Worm (Caenorhabditis elegans) whole organism, L4 larva: ENCODE results near the gene K07F5.6.

ENCODE experiments used
- D1046.2 ChIP-seq: fragments of 200-800 bp; sonication (Bioruptor generic); IDR thresholded peaks from 2 replicates; pipeline ENCODE4 v1.3.6; 2022; ENCODE audit warnings: missing genetic modification characterization, missing compliant biosample characterization
- F10B5.3 ChIP-seq: sonication (generic microtip); optimal IDR thresholded peaks from 2 replicates; lab custom pipeline; 2016; ENCODE audit warnings: mild to moderate bottlenecking, missing genetic modification characterization, missing compliant biosample characterization
- F26F4.8 ChIP-seq: fragments of 200-800 bp; sonication (Bioruptor generic); conservative IDR thresholded peaks from 2 replicates; pipeline ENCODE4 v1.3.6; 2022; ENCODE audit warnings: missing genetic modification characterization, missing compliant biosample characterization
- T20F7.1 ChIP-seq: fragments of 200-800 bp; sonication (Bioruptor generic); optimal IDR thresholded peaks from 2 replicates; lab custom pipeline; 2018; ENCODE audit warnings: mild to moderate bottlenecking, missing genetic modification characterization, missing compliant biosample characterization
- Y75B8A.6 ChIP-seq: fragments of 200-800 bp; sonication (Bioruptor generic); IDR thresholded peaks from 2 replicates; pipeline ENCODE4 v1.3.6; 2022; ENCODE audit warnings: missing genetic modification reagents, missing genetic modification characterization, missing compliant biosample characterization
- ZK546.5 ChIP-seq, 2 experiments: sonication (generic microtip); optimal IDR thresholded peaks; 2 replicates each; lab custom pipeline; 2017; ENCODE audit warnings: missing biosample characterization in 2 of 2, missing genetic modification characterization in 2 of 2
- aha-1 ChIP-seq: fragments of 150-350 bp; peaks from one replicate; lab custom pipeline; 2014; ENCODE audit warnings: missing biosample characterization, missing genetic modification characterization
- arid-1 ChIP-seq: fragments of 200-800 bp; sonication (Bioruptor generic); conservative IDR thresholded peaks from 2 replicates; pipeline ENCODE4 v1.3.6; 2022; ENCODE audit warnings: missing genetic modification reagents, missing genetic modification characterization, missing compliant biosample characterization
- ceh-28 ChIP-seq: fragments of 150-350 bp; optimal IDR thresholded peaks from 2 replicates; lab custom pipeline; 2014; ENCODE audit warnings: missing biosample characterization, missing genetic modification reagents, missing genetic modification characterization
- ceh-82 ChIP-seq: sonication (generic microtip); optimal IDR thresholded peaks from 2 replicates; lab custom pipeline; 2017; ENCODE audit warnings: missing biosample characterization, missing genetic modification characterization
- daf-12 ChIP-seq: fragments of 150-350 bp; optimal IDR thresholded peaks from 2 replicates; lab custom pipeline; 2014; ENCODE audit warnings: missing biosample characterization, missing genetic modification reagents, missing genetic modification characterization
- dmd-6 ChIP-seq: fragments of 200-800 bp; sonication (Bioruptor generic); IDR thresholded peaks from 2 replicates; pipeline ENCODE4 v1.3.6; 2022; ENCODE audit warnings: missing genetic modification reagents, missing genetic modification characterization, missing compliant biosample characterization
- dmd-8 ChIP-seq: fragments of 200-800 bp; sonication (Bioruptor generic); IDR thresholded peaks from 2 replicates; pipeline ENCODE4 v1.3.6; 2022; ENCODE audit warnings: missing genetic modification characterization, missing compliant biosample characterization
- dve-1 ChIP-seq: sonication (generic microtip); optimal IDR thresholded peaks from 2 replicates; lab custom pipeline; 2017; ENCODE audit warnings: antibody characterized with exemption, mild to moderate bottlenecking, missing genetic modification characterization, missing compliant biosample characterization; ENCODE audit not compliant: insufficient read depth
- egl-27 ChIP-seq: sonication (generic microtip); optimal IDR thresholded peaks from 3 replicates; lab custom pipeline; 2017; ENCODE audit warnings: missing biosample characterization, missing genetic modification reagents, missing genetic modification characterization
- fkh-10 ChIP-seq: fragments of 150-350 bp; optimal IDR thresholded peaks from 2 replicates; lab custom pipeline; 2014; ENCODE audit warnings: missing biosample characterization, missing genetic modification reagents, missing genetic modification characterization
- hlh-11 ChIP-seq: fragments of 200-800 bp; sonication (Bioruptor generic); optimal IDR thresholded peaks from 2 replicates; lab custom pipeline; 2018; ENCODE audit warnings: mild to moderate bottlenecking, missing genetic modification characterization, missing compliant biosample characterization
- lin-38 ChIP-seq: fragments of 200-800 bp; sonication (Bioruptor generic); IDR thresholded peaks from 2 replicates; pipeline ENCODE4 v1.3.6; 2022; ENCODE audit warnings: missing genetic modification reagents, missing genetic modification characterization, missing compliant biosample characterization
- mdt-29 ChIP-seq: fragments of 200-800 bp; sonication (Bioruptor generic); IDR thresholded peaks from 2 replicates; pipeline ENCODE4 v1.3.6; 2022; ENCODE audit warnings: missing genetic modification reagents, missing genetic modification characterization, missing compliant biosample characterization
- nhr-11 ChIP-seq: fragments of 150-350 bp; optimal IDR thresholded peaks from 2 replicates; lab custom pipeline; 2014; ENCODE audit warnings: missing biosample characterization, missing genetic modification characterization
- nhr-237 ChIP-seq: sonication (generic microtip); optimal IDR thresholded peaks from 2 replicates; lab custom pipeline; 2017; ENCODE audit warnings: missing biosample characterization, missing genetic modification characterization
- nhr-28 ChIP-seq: fragments of 150-350 bp; optimal IDR thresholded peaks from 2 replicates; lab custom pipeline; 2014; ENCODE audit warnings: missing biosample characterization, missing genetic modification characterization
- nhr-41 ChIP-seq: fragments of 200-800 bp; sonication (Bioruptor generic); IDR thresholded peaks from 2 replicates; pipeline ENCODE4 v1.3.6; 2022; ENCODE audit warnings: missing genetic modification reagents, missing genetic modification characterization, missing compliant biosample characterization
- nhr-48 ChIP-seq: sonication (generic microtip); optimal IDR thresholded peaks from 2 replicates; lab custom pipeline; 2016; ENCODE audit warnings: mild to moderate bottlenecking, missing genetic modification characterization, missing compliant biosample characterization
- nhr-6 ChIP-seq: fragments of 150-350 bp; optimal IDR thresholded peaks from 2 replicates; lab custom pipeline; 2014; ENCODE audit warnings: missing biosample characterization, missing genetic modification characterization
- pqm-1 ChIP-seq: sonication (generic microtip); optimal IDR thresholded peaks from 2 replicates; lab custom pipeline; 2017; ENCODE audit warnings: missing biosample characterization, missing genetic modification characterization
- set-16 ChIP-seq: fragments of 200-800 bp; sonication (Bioruptor generic); IDR thresholded peaks from 2 replicates; pipeline ENCODE4 v1.3.6; 2022; ENCODE audit warnings: missing genetic modification reagents, missing genetic modification characterization, missing compliant biosample characterization
- unc-130 ChIP-seq: sonication (generic microtip); optimal IDR thresholded peaks from 2 replicates; lab custom pipeline; 2016; ENCODE audit warnings: missing genetic modification reagents, missing genetic modification characterization, missing compliant biosample characterization
- unc-39 ChIP-seq: sonication (generic microtip); optimal IDR thresholded peaks from 2 replicates; lab custom pipeline; 2017; ENCODE audit warnings: missing biosample characterization, missing genetic modification characterization
- unc-62 ChIP-seq, 3 experiments: fragments of 150-350 bp in 1 of 3; sonication (generic microtip); optimal IDR thresholded peaks in 2 of 3; peaks in 1 of 3; 1 replicate in 1 of 3; 2 replicates in 2 of 3; lab custom pipeline; 2014 to 2017; ENCODE audit warnings: missing biosample characterization in 3 of 3, missing genetic modification characterization in 3 of 3, missing genetic modification reagents in 3 of 3, missing genotype in 1 of 3
- vab-7 ChIP-seq: fragments of 200-800 bp; sonication (Bioruptor generic); IDR thresholded peaks from 2 replicates; pipeline ENCODE4 v1.3.6; 2022; ENCODE audit warnings: missing genetic modification reagents, missing genetic modification characterization, missing compliant biosample characterization
- zfp-2 ChIP-seq: sonication (generic microtip); optimal IDR thresholded peaks from 2 replicates; lab custom pipeline; 2016; ENCODE audit warnings: mild to moderate bottlenecking, missing genetic modification characterization, missing compliant biosample characterization

The K07F5.6 gene

ce11 chrIV:9854952-9855351, 8.5 kb upstream of the K07F5.6 start:
- TF ChIP-seq nhr-41 (GFP tag; lab: Robert Waterston, UW): no peak
- TF ChIP-seq pqm-1: peak; percentile 47
- peak; percentile 13 for TF ChIP-seq dve-1 (tag; lab: Kevin White, UChicago)
- TF ChIP-seq dmd-6 (GFP tag; lab: Robert Waterston, UW): peak; percentile 30; the same call in 1 of the 2 replicates

- TF ChIP-seq lin-38 (GFP tag; lab: Robert Waterston, UW): no peak
- TF ChIP-seq set-16 (GFP tag; lab: Robert Waterston, UW): peak; percentile 93
Observed at ce11 chrIV:9852818-9853466, 6.5 kb upstream of the K07F5.6 start.

- TF ChIP-seq F26F4.8 (no peak), unc-130 (GFP tag; lab: Kevin White, UChicago) (no peak), D1046.2 (GFP tag; lab: Robert Waterston, UW) (no peak), mdt-29 (GFP tag; lab: Robert Waterston, UW) (no peak), ZK546.5 (tag; optimal IDR thresholded peaks at IDR 0.05; lab: Kevin White, UChicago) (no peak), ceh-28 (tag; lab: Kevin White, UChicago) (no peak), Y75B8A.6 (GFP tag; lab: Robert Waterston, UW) (no peak), hlh-11 (tag; lab: Kevin White, UChicago) (no peak), daf-12 (tag; lab: Kevin White, UChicago) (no peak), nhr-28 (no peak)
- TF ChIP-seq, all 104 proteins: peak for 0
Observed at ce11 chrIV:9852250-9852649, 5.8 kb upstream of the K07F5.6 start, which contains the start of gene ssq-1. ssq-1 (plus strand) TSS chrIV:9852550.

- TF ChIP-seq egl-27 (tag; lab: Kevin White, UChicago) (no peak), unc-39 (tag; lab: Kevin White, UChicago) (no peak), set-16 (GFP tag; lab: Robert Waterston, UW) (no peak), dmd-8 (GFP tag; lab: Robert Waterston, UW) (no peak), vab-7 (GFP tag; lab: Robert Waterston, UW) (no peak), nhr-48 (tag; lab: Kevin White, UChicago) (no peak), nhr-6 (tag; lab: Kevin White, UChicago) (no peak)
Observed at ce11 chrIV:9850931-9851330, 4.5 kb upstream of the K07F5.6 start, which contains the start of gene ssp-10. ssp-10 (minus strand) TSS chrIV:9851031.

ce11 chrIV:9849624-9850023, 3.1 kb upstream of the K07F5.6 start, which contains the start of gene K07F5.8:
K07F5.8 (minus strand) TSS chrIV:9849724.
- no peak for TF ChIP-seq arid-1
- TF ChIP-seq fkh-10 (GFP tag; lab: Kevin White, UChicago): no peak
- no peak for TF ChIP-seq F10B5.3 (tag; lab: Kevin White, UChicago)
- no peak for TF ChIP-seq T20F7.1
- TF ChIP-seq, all 104 proteins: peak for 0

ce11 chrIV:9848075-9848474, 1.6 kb upstream of the K07F5.6 start, which contains the start of gene K07F5.7:
K07F5.7 (minus strand) TSS chrIV:9848175.
- TF ChIP-seq zfp-2 (tag; lab: Kevin White, UChicago): no peak
- peak; percentile 64 for TF ChIP-seq aha-1

- TF ChIP-seq ceh-82 (tag; lab: Kevin White, UChicago) (no peak), unc-62 (GFP tag; optimal IDR thresholded peaks at IDR 0.05 in 1 of 2; lab: Kevin White, UChicago) (peak in 1 of 2 experiments; percentile 71), unc-62 (tag; optimal IDR thresholded peaks at IDR 0.05; lab: Kevin White, UChicago) (no peak), nhr-11 (tag; lab: Kevin White, UChicago) (no peak), nhr-237 (tag; lab: Kevin White, UChicago) (no peak)
Observed at ce11 chrIV:9843760-9844159, 2.7 kb downstream of the K07F5.6 start, which contains the start of gene nspd-2. nspd-2 (plus strand) TSS chrIV:9844060.
